Worm (Caenorhabditis elegans) whole organism, late embryonic: ENCODE data around the gene C50B6.1.

Source experiments
- C08G9.2 ChIP-seq: sonication (generic microtip); optimal IDR thresholded peaks from 2 replicates; lab custom pipeline; 2016; ENCODE audit warnings: mild to moderate bottlenecking, missing genetic modification characterization, moderate library complexity, missing compliant biosample characterization
- F13H6.1 ChIP-seq: sonication (generic microtip); optimal IDR thresholded peaks from 2 replicates; lab custom pipeline; 2016; ENCODE audit warnings: missing genetic modification characterization, missing compliant biosample characterization
- K09A11.1 ChIP-seq: sonication (generic microtip); optimal IDR thresholded peaks from 2 replicates; lab custom pipeline; 2017; ENCODE audit warnings: antibody characterized with exemption, mild to moderate bottlenecking, missing genetic modification characterization, missing compliant biosample characterization; ENCODE audit not compliant: insufficient read depth
- Y22D7AL.16 ChIP-seq: sonication (generic microtip); optimal IDR thresholded peaks from 2 replicates; lab custom pipeline; 2016; ENCODE audit warnings: missing genetic modification characterization, missing compliant biosample characterization
- ceh-19 ChIP-seq: fragments of 200-800 bp; sonication (Bioruptor generic); optimal IDR thresholded peaks from 2 replicates; lab custom pipeline; 2018; ENCODE audit warnings: mild to moderate bottlenecking, missing genetic modification characterization, missing compliant biosample characterization
- ceh-22 ChIP-seq: sonication (generic microtip); optimal IDR thresholded peaks from 2 replicates; lab custom pipeline; 2017; ENCODE audit warnings: missing biosample characterization, missing genetic modification characterization
- ceh-24 ChIP-seq: sonication (generic microtip); optimal IDR thresholded peaks from 2 replicates; lab custom pipeline; 2016; ENCODE audit warnings: mild to moderate bottlenecking, missing genetic modification characterization, missing compliant biosample characterization
- ceh-31 ChIP-seq: sonication (generic microtip); optimal IDR thresholded peaks from 2 replicates; lab custom pipeline; 2016; ENCODE audit warnings: missing genetic modification characterization, missing compliant biosample characterization
- ceh-45 ChIP-seq: fragments of 200-800 bp; sonication (Bioruptor generic); IDR thresholded peaks from 2 replicates; pipeline ENCODE4 v1.3.6; 2022; ENCODE audit warnings: missing genetic modification reagents, missing genetic modification characterization, missing compliant biosample characterization
- ceh-6 ChIP-seq: fragments of 200-800 bp; sonication (Bioruptor generic); optimal IDR thresholded peaks from 2 replicates; lab custom pipeline; 2018; ENCODE audit warnings: mild to moderate bottlenecking, missing genetic modification characterization, missing compliant biosample characterization
- ceh-9 ChIP-seq: sonication (generic microtip); optimal IDR thresholded peaks from 2 replicates; lab custom pipeline; 2016; ENCODE audit warnings: mild to moderate bottlenecking, missing genetic modification characterization, inconsistent platforms, missing compliant biosample characterization
- dmd-4 ChIP-seq: sonication (generic microtip); optimal IDR thresholded peaks from 2 replicates; lab custom pipeline; 2016; ENCODE audit warnings: borderline replicate concordance, missing genetic modification characterization, missing compliant biosample characterization
- dve-1 ChIP-seq: sonication (generic microtip); optimal IDR thresholded peaks from 2 replicates; lab custom pipeline; 2017; ENCODE audit warnings: antibody characterized with exemption, mild to moderate bottlenecking, missing genetic modification characterization, missing compliant biosample characterization
- eyg-1 ChIP-seq: sonication (generic microtip); optimal IDR thresholded peaks from 2 replicates; lab custom pipeline; 2016; ENCODE audit warnings: missing genotype, missing genetic modification characterization, missing compliant biosample characterization
- fax-1 ChIP-seq: sonication (generic microtip); optimal IDR thresholded peaks from 2 replicates; lab custom pipeline; 2016; ENCODE audit warnings: missing genotype, missing genetic modification characterization, missing compliant biosample characterization
- hlh-30 ChIP-seq: sonication (generic microtip); optimal IDR thresholded peaks from 2 replicates; lab custom pipeline; 2017; ENCODE audit warnings: antibody characterized with exemption, missing genetic modification characterization, missing compliant biosample characterization; ENCODE audit not compliant: insufficient read depth
- hlh-8 ChIP-seq: sonication (generic microtip); optimal IDR thresholded peaks from 2 replicates; lab custom pipeline; 2016; ENCODE audit warnings: missing genotype, missing genetic modification characterization, missing compliant biosample characterization
- lim-6 ChIP-seq: sonication (generic microtip); optimal IDR thresholded peaks from 2 replicates; lab custom pipeline; 2016; ENCODE audit warnings: missing genetic modification characterization, missing compliant biosample characterization
- lin-11 ChIP-seq: fragments of 200-800 bp; sonication (Bioruptor generic); optimal IDR thresholded peaks from 2 replicates; lab custom pipeline; 2018; ENCODE audit warnings: mild to moderate bottlenecking, missing genetic modification characterization, missing compliant biosample characterization
- mec-3 ChIP-seq: sonication (generic microtip); optimal IDR thresholded peaks from 2 replicates; lab custom pipeline; 2016; ENCODE audit warnings: borderline replicate concordance, missing genetic modification characterization, missing compliant biosample characterization
- nhr-232 ChIP-seq: sonication (generic microtip); optimal IDR thresholded peaks from 2 replicates; lab custom pipeline; 2016; ENCODE audit warnings: missing genetic modification characterization, missing compliant biosample characterization
- npax-4 ChIP-seq: sonication (generic microtip); optimal IDR thresholded peaks from 2 replicates; lab custom pipeline; 2016; ENCODE audit warnings: missing genetic modification characterization, missing compliant biosample characterization
- odd-2 ChIP-seq: sonication (generic microtip); optimal IDR thresholded peaks from 2 replicates; lab custom pipeline; 2017; ENCODE audit warnings: antibody characterized with exemption, mild to moderate bottlenecking, missing genetic modification characterization, missing compliant biosample characterization
- pha-2 ChIP-seq: sonication (generic microtip); optimal IDR thresholded peaks from 2 replicates; lab custom pipeline; 2017; ENCODE audit warnings: mild to moderate bottlenecking, missing genetic modification characterization, missing compliant biosample characterization
- pros-1 ChIP-seq: fragments of 150-350 bp; optimal IDR thresholded peaks from 2 replicates; lab custom pipeline; 2014; ENCODE audit warnings: missing biosample characterization, missing genetic modification reagents, missing genetic modification characterization
- ref-2 ChIP-seq: sonication (generic microtip); optimal IDR thresholded peaks from 2 replicates; lab custom pipeline; 2016; ENCODE audit warnings: missing genetic modification characterization, missing compliant biosample characterization
- rnt-1 ChIP-seq: sonication (generic microtip); optimal IDR thresholded peaks from 2 replicates; lab custom pipeline; 2016; ENCODE audit warnings: missing genetic modification characterization, missing compliant biosample characterization
- sox-2 ChIP-seq: fragments of 200-800 bp; sonication (Bioruptor generic); IDR thresholded peaks from 2 replicates; pipeline ENCODE4 v1.3.6; 2022; ENCODE audit warnings: missing genetic modification reagents, missing genetic modification characterization, missing compliant biosample characterization
- sox-4 ChIP-seq: sonication (generic microtip); optimal IDR thresholded peaks from 2 replicates; lab custom pipeline; 2017; ENCODE audit warnings: mild to moderate bottlenecking, missing genetic modification characterization, inconsistent platforms, missing compliant biosample characterization
- tbx-7 ChIP-seq: sonication (generic microtip); optimal IDR thresholded peaks from 2 replicates; lab custom pipeline; 2016; ENCODE audit warnings: missing genotype, missing genetic modification characterization, missing compliant biosample characterization
- unc-3 ChIP-seq, 2 experiments: fragments of 200-800 bp in 1 of 2; sonication (Bioruptor generic) in 1 of 2; sonication (generic microtip) in 1 of 2; conservative IDR thresholded peaks in 1 of 2; optimal IDR thresholded peaks in 1 of 2; 2 replicates each; pipeline versions ENCODE4 v1.3.6 to Lab custom; 2016 to 2022; ENCODE audit warnings: missing compliant biosample characterization in 2 of 2, missing genetic modification characterization in 2 of 2, missing genetic modification reagents in 1 of 2
- unc-42 ChIP-seq: sonication (generic microtip); optimal IDR thresholded peaks from 2 replicates; lab custom pipeline; 2016; ENCODE audit warnings: missing genotype, missing genetic modification characterization, missing compliant biosample characterization

The C50B6.1 gene

ce11 chrV:13327463-13327862 lies 18.7 kb downstream of the C50B6.1 start, which contains the start of gene str-37:
Gene str-37 (plus strand): TSS chrV:13327763.
- TF ChIP-seq dmd-4 (tag; lab: Kevin White, UChicago) = no peak

DNA sequence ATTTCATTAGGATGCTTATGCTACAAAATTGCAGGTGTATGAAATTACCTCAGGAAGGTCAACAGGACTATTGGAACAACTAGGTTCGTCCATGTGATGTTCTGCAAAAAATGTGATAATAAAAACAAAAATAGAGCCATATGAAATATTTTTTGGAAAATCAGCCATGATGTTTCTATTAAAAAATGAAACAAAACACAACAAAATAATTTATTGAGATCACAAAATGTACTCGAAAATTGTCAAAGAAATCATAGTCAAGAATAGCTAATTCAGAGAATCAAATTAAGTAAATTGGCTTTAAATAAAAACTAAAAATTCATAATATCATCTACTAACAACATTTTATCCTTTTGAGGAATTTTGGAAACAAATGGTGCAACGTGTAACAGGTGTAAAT lies 22.2 kb downstream of the C50B6.1 start, which contains the start of gene nhr-129:
Gene nhr-129 (minus strand): TSS at position 101 of the 400 bp plus-strand sequence.
- TF ChIP-seq pros-1 (tag; lab: Kevin White, UChicago) (no peak), hlh-8 (no peak), tbx-7 (tag; lab: Kevin White, UChicago) (no peak), ceh-9 (tag; lab: Kevin White, UChicago) (no peak), F13H6.1 (tag; lab: Kevin White, UChicago) (no peak), ref-2 (tag; lab: Kevin White, UChicago) (no peak), dve-1 (no peak), pha-2 (no peak), mec-3 (no peak), nhr-232 (no peak), odd-2 (no peak), dmd-4 (tag; lab: Kevin White, UChicago) (no peak), C08G9.2 (tag; lab: Kevin White, UChicago) (no peak), ceh-24 (no peak), unc-3 (GFP tag; conservative IDR thresholded peaks at IDR 0.05; lab: Robert Waterston, UW) (no peak), unc-3 (tag; optimal IDR thresholded peaks at IDR 0.05; lab: Kevin White, UChicago) (no peak), ceh-22 (tag; lab: Kevin White, UChicago) (no peak), ceh-19 (no peak)

- TF ChIP-seq lim-6 (tag; lab: Kevin White, UChicago) = no peak
- TF ChIP-seq unc-42 (tag; lab: Kevin White, UChicago) = no peak
- no peak for TF ChIP-seq dve-1
- TF ChIP-seq rnt-1 = no peak
- TF ChIP-seq pros-1 (tag; lab: Kevin White, UChicago) = no peak
- TF ChIP-seq ceh-9 (tag; lab: Kevin White, UChicago) = no peak
- no peak for TF ChIP-seq npax-4 (tag; lab: Kevin White, UChicago)
- TF ChIP-seq ceh-6 (GFP tag; lab: Kevin White, UChicago) = no peak
- no peak for TF ChIP-seq sox-4 (tag; lab: Kevin White, UChicago)
- TF ChIP-seq Y22D7AL.16 = no peak
- TF ChIP-seq K09A11.1 (tag; lab: Kevin White, UChicago) = no peak
- no peak for TF ChIP-seq eyg-1 (tag; lab: Kevin White, UChicago)
- no peak for TF ChIP-seq fax-1 (tag; lab: Kevin White, UChicago)
Measured at ce11 chrV:13333386-13334180, 24.9 kb downstream of the C50B6.1 start, which contains the start of gene nhr-168. Gene nhr-168 (minus strand): TSS chrV:13333871.

ce11 chrV:13334447-13334846 lies 25.7 kb downstream of the C50B6.1 start:
- TF ChIP-seq npax-4 (tag; lab: Kevin White, UChicago) = no peak
- no peak for TF ChIP-seq ceh-31 (tag; lab: Kevin White, UChicago)
- no peak for TF ChIP-seq hlh-30 (tag; lab: Kevin White, UChicago)
- TF ChIP-seq sox-2 (GFP tag; lab: Robert Waterston, UW) = no peak
- TF ChIP-seq pha-2 = no peak
- TF ChIP-seq lin-11 = no peak
- no peak for TF ChIP-seq dve-1
- TF ChIP-seq rnt-1 = no peak
- TF ChIP-seq ceh-45 = no peak
